Fruit fly (Drosophila melanogaster) whole organism: ENCODE measurements around the gene CG14369.

Source experiments
- CG8478 ChIP-seq: fragments of >200 bp; optimal IDR thresholded peaks from 2 replicates; lab custom pipeline; 2018; ENCODE audit warnings: inconsistent platforms
- pan ChIP-seq: fragments of >200 bp; optimal IDR thresholded peaks from 2 replicates; lab custom pipeline; 2017
- usp ChIP-seq: fragments of >200 bp; optimal IDR thresholded peaks from 2 replicates; lab custom pipeline; 2017; ENCODE audit warnings: missing biosample characterization, missing genetic modification characterization, mixed read lengths

DNA sequence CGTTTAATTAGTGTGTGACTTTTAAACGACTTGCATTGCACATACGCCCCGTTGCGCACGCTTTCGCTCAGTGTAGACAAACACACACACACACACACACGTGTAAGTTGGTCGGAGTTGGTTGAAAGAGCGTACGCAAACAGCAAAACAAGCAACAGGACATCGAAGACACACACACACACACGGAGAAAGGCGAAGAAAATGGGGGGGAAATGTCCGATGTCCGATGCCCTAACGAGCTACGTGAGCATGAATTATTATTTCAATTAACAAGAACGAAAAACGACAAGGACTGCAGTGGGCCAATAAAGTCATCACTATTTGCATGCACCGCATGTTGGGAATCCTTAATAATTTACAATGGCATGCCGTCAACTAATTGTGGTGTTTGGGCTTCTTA, 24.8 kb upstream of the CG14369 start:
- TF ChIP-seq usp (GFP tag; lab: Kevin White, UChicago): no peak
- TF ChIP-seq CG8478 (lab: Kevin White, UChicago): no peak
- no peak for TF ChIP-seq pan (lab: Kevin White, UChicago)
